Worm (Caenorhabditis elegans): Measurements from ENCODE around the gene catp-5.

catp-5 gene

ce11 chrX:8109531-8109930 lies 10.9 kb upstream of the catp-5 start (continued):
- TF ChIP-seq pax-3 (tag; optimal IDR thresholded peaks at IDR 0.05) (no peak), nhr-47 (tag; optimal IDR thresholded peaks at IDR 0.05) (peak; percentile 49), lsy-2 (tag; optimal IDR thresholded peaks at IDR 0.05) (peak; percentile 21 to 44), dpl-1 (GFP tag; optimal IDR thresholded peaks at IDR 0.05) (peak in 1 of 3 experiments; percentile 47), ceh-63 (GFP tag; optimal IDR thresholded peaks at IDR 0.05) (no peak), mep-1 (tag; optimal IDR thresholded peaks at IDR 0.05) (peak; percentile 70), mdl-1 (tag; optimal IDR thresholded peaks at IDR 0.05) (peak in 1 of 2 experiments; percentile 33)

- TF ChIP-seq hlh-17 (GFP tag; optimal IDR thresholded peaks at IDR 0.05; ENCODE audit: borderline replicate concordance) (no peak), C16A3.4 (tag; optimal IDR thresholded peaks at IDR 0.05) (no peak), sox-4 (tag; optimal IDR thresholded peaks at IDR 0.05) (no peak), hpl-2 (GFP tag; optimal IDR thresholded peaks at IDR 0.05) (no peak), ceh-88 (GFP tag; IDR thresholded peaks at IDR 0.05) (no peak), ztf-11 (tag; optimal IDR thresholded peaks at IDR 0.05) (no peak), zip-4 (GFP tag; optimal IDR thresholded peaks at IDR 0.05) (no peak), unc-130 (tag; optimal IDR thresholded peaks at IDR 0.05) (no peak), lin-35 (GFP tag; optimal IDR thresholded peaks at IDR 0.05) (no peak), lir-3 (tag; optimal IDR thresholded peaks at IDR 0.05; ENCODE audit: poor library complexity) (no peak)
These were observed 9.3 kb upstream of the catp-5 start, which contains the start of gene K07E3.9 for ce11 chrX:8107921-8108320. Gene K07E3.9 (plus strand): TSS chrX:8108221.

- TF ChIP-seq nhr-90 (tag; optimal IDR thresholded peaks at IDR 0.05; ENCODE audit: poor library complexity) (peak; percentile 35), snu-23 (GFP tag; optimal IDR thresholded peaks at IDR 0.05) (peak; percentile 47), xbp-1 (tag; optimal IDR thresholded peaks at IDR 0.05) (peak; percentile 11), nhr-85 (tag) (no peak), ceh-82 (tag; optimal IDR thresholded peaks at IDR 0.05) (peak in 1 of 3 experiments; percentile 20), ets-5 (GFP tag; IDR thresholded peaks at IDR 0.05) (no peak), unc-30 (tag; optimal IDR thresholded peaks at IDR 0.05) (no peak), nhr-71 (tag; optimal IDR thresholded peaks at IDR 0.05) (peak; percentile 17), ama-1 (optimal IDR thresholded peaks at IDR 0.05) (no peak)
These were observed 5.2 kb upstream of the catp-5 start, which contains the start of gene K07E3.2 for ce11 chrX:8103899-8104298. Gene K07E3.2 (plus strand): TSS chrX:8104298.

DNA sequence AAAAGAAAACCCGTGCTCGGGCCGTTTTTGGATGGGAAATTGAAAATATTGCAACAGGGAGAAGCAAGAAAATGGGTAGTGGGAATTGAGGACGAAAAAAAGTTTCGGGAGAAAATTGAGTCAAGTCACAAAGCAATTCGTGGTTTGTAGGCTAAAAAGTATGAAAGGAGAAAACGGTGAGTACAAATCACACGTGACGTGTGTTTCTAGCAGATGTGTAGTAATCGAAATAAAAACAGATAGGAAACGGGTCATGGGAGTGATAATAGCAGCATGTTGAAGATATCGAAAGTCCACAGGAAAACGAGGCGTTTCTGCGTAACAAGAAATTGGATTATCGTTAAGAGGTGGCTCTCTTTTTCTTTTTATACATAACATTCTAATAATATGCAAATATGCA lies 8.7 kb downstream of the catp-5 start:
- TF ChIP-seq nhr-47 (tag; optimal IDR thresholded peaks at IDR 0.05) (peak; percentile 68), vab-15 (tag; optimal IDR thresholded peaks at IDR 0.05) (peak; percentile 19), tlp-1 (tag; optimal IDR thresholded peaks at IDR 0.05) (no peak), sox-4 (tag; optimal IDR thresholded peaks at IDR 0.05) (peak; percentile 81), nhr-237 (tag; optimal IDR thresholded peaks at IDR 0.05) (no peak), ceh-82 (tag; optimal IDR thresholded peaks at IDR 0.05) (peak in 1 of 3 experiments; percentile 7), jun-1 (tag; optimal IDR thresholded peaks at IDR 0.05) (no peak), snu-23 (GFP tag; optimal IDR thresholded peaks at IDR 0.05) (peak; percentile 51), ceh-90 (tag; optimal IDR thresholded peaks at IDR 0.05) (no peak), ztf-4 (tag; optimal IDR thresholded peaks at IDR 0.05) (peak; percentile 20), lir-3 (tag; optimal IDR thresholded peaks at IDR 0.05; ENCODE audit: poor library complexity) (no peak), mdl-1 (tag; optimal IDR thresholded peaks at IDR 0.05) (peak in 1 of 2 experiments; percentile 37), elt-2 (tag; optimal IDR thresholded peaks at IDR 0.05) (peak; percentile 8), unc-62 (GFP tag; optimal IDR thresholded peaks at IDR 0.05) (no peak), pag-3 (tag; optimal IDR thresholded peaks at IDR 0.05; ENCODE audit: borderline replicate concordance, insufficient read depth) (no peak), sup-37 (GFP tag; optimal IDR thresholded peaks at IDR 0.05) (no peak), fkh-8 (tag; optimal IDR thresholded peaks at IDR 0.05) (peak; percentile 88), irx-1 (tag; optimal IDR thresholded peaks at IDR 0.05) (no peak), nhr-11 (tag; optimal IDR thresholded peaks at IDR 0.05) (peak; percentile 31), F16B12.6 (tag; optimal IDR thresholded peaks at IDR 0.05) (no peak), hlh-17 (GFP tag; optimal IDR thresholded peaks at IDR 0.05; ENCODE audit: borderline replicate concordance) (no peak), dpl-1 (GFP tag; optimal IDR thresholded peaks at IDR 0.05) (no peak), grh-1 (GFP tag; IDR thresholded peaks at IDR 0.05) (no peak), nhr-12 (tag; optimal IDR thresholded peaks at IDR 0.05) (no peak), ets-5 (GFP tag; IDR thresholded peaks at IDR 0.05) (no peak), hpl-2 (GFP tag; optimal IDR thresholded peaks at IDR 0.05) (no peak), unc-130 (tag; optimal IDR thresholded peaks at IDR 0.05) (no peak), efl-3 (GFP tag; optimal IDR thresholded peaks at IDR 0.05) (no peak), nhr-19 (GFP tag; conservative IDR thresholded peaks at IDR 0.05) (peak; percentile 38), egl-13 (tag; optimal IDR thresholded peaks at IDR 0.05) (no peak), pax-3 (tag; optimal IDR thresholded peaks at IDR 0.05) (peak; percentile 68)

Data from whole organism, L1 larva.